Worm (Caenorhabditis elegans): ENCODE measurements around the gene slc-46A.

The slc-46A gene

DNA sequence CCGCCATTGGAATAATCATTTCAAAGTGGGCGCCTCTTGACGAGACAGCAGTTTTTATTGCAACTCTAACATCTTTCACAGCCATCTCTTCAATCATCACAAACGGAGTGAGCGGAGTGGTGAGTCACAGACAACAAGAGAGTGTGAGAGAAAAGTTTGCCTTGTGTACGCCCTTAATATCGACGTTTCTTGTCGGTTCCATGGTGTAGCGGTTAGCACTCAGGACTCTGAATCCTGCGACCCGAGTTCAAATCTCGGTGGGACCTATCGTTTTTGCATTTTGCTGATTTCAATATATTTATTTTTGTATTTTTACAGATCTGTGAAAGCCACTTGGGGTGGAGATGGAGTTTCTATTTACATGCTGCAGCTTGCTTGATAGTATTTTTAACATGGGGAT lies 15.5 kb downstream of the slc-46A start (continued):
- TF ChIP-seq nhr-12 (tag; optimal IDR thresholded peaks at IDR 0.05) (no peak), egl-27 (tag; optimal IDR thresholded peaks at IDR 0.05) (no peak), elt-3 (tag; optimal IDR thresholded peaks at IDR 0.05) (peak in 1 of 6 experiments; percentile 49), lin-14 (GFP tag; optimal IDR thresholded peaks at IDR 0.05) (peak; percentile 75), unc-98 (GFP tag; IDR thresholded peaks at IDR 0.05) (no peak)

DNA sequence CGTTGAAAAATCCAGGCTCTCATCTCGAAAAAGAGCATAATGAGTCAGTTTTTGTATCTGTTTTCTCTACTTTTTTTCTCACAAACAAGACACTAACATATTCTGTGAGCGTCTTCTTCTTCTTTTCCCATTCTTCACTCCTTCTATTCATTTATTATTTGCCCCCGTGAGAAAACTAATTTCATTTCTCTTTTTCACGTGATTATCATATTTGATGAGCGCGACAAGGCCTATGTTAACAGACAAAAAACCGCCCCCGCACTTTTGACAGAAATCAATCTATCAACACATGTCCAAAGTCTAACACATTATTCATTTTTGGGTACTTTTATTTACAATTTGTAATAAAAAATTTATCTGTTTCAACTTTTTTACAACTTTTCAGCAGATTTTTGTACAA lies 18.6 kb downstream of the slc-46A start:
- TF ChIP-seq aha-1 (tag; optimal IDR thresholded peaks at IDR 0.05) (no peak), lsy-2 (tag; optimal IDR thresholded peaks at IDR 0.05) (peak in 1 of 2 experiments; percentile 17), pqm-1 (tag; optimal IDR thresholded peaks at IDR 0.05) (no peak), unc-86 (tag; optimal IDR thresholded peaks at IDR 0.05) (peak; percentile 61), mep-1 (tag; optimal IDR thresholded peaks at IDR 0.05) (peak; percentile 5), egl-13 (tag; optimal IDR thresholded peaks at IDR 0.05) (no peak), elt-2 (tag; optimal IDR thresholded peaks at IDR 0.05) (no peak), blmp-1 (tag; optimal IDR thresholded peaks at IDR 0.05) (peak; percentile 67), nhr-85 (tag) (peak; percentile 81), elt-3 (tag; optimal IDR thresholded peaks at IDR 0.05) (peak in 1 of 6 experiments; percentile 47), nhr-20 (tag; optimal IDR thresholded peaks at IDR 0.05) (peak; percentile 22), nhr-71 (tag; optimal IDR thresholded peaks at IDR 0.05) (peak; percentile 49), hpl-2 (GFP tag; optimal IDR thresholded peaks at IDR 0.05) (no peak), efl-1 (optimal IDR thresholded peaks at IDR 0.05) (no peak), efl-1 (GFP tag; optimal IDR thresholded peaks at IDR 0.05 in 1 of 2) (peak in 1 of 2 experiments; percentile 59), ceh-8 (GFP tag; optimal IDR thresholded peaks at IDR 0.05) (no peak), mef-2 (tag; optimal IDR thresholded peaks at IDR 0.05) (no peak), lin-14 (GFP tag; optimal IDR thresholded peaks at IDR 0.05) (peak; percentile 69), dsc-1 (tag; optimal IDR thresholded peaks at IDR 0.05) (no peak), snu-23 (GFP tag; optimal IDR thresholded peaks at IDR 0.05) (peak; percentile 10), C04F5.9 (tag; optimal IDR thresholded peaks at IDR 0.05) (no peak), hlh-4 (tag; optimal IDR thresholded peaks at IDR 0.05) (no peak), lin-35 (GFP tag; optimal IDR thresholded peaks at IDR 0.05) (peak in 1 of 2 experiments; percentile 25), tbx-2 (tag; optimal IDR thresholded peaks at IDR 0.05) (no peak), ceh-63 (GFP tag; optimal IDR thresholded peaks at IDR 0.05) (no peak), hlh-17 (GFP tag; optimal IDR thresholded peaks at IDR 0.05; ENCODE audit: borderline replicate concordance) (no peak), unc-62 (GFP tag; optimal IDR thresholded peaks at IDR 0.05) (no peak), nhr-237 (tag; optimal IDR thresholded peaks at IDR 0.05) (no peak), lin-13 (GFP tag; optimal IDR thresholded peaks at IDR 0.05) (no peak), ztf-4 (tag; optimal IDR thresholded peaks at IDR 0.05) (no peak), ets-5 (GFP tag; IDR thresholded peaks at IDR 0.05) (no peak), isw-1 (GFP tag; IDR thresholded peaks at IDR 0.05) (no peak)

DNA sequence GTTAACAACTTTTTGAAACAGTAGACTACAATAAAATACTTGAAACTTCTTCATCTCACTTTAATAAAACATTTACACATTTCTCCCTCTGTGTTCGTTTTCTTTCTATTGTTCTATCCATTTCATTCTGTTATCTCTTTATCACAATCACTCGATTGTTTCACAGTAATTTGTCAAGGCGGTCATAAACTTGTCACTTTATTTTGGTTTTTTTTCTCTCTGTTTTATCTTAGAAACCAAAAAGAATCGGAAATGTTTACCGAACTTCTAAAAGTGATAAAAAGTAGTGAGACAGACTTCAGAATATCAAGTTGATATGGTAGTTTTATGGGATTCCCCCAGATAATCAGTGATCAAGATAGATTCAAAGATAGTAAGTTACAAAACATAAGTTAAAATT lies 20.2 kb downstream of the slc-46A start, which contains the start of gene Y4C6B.2:
TSS of gene Y4C6B.2 (plus strand) at position 320 of the 400 bp plus-strand sequence.
- TF ChIP-seq blmp-1 (tag; optimal IDR thresholded peaks at IDR 0.05) (peak; percentile 65), lin-14 (GFP tag; optimal IDR thresholded peaks at IDR 0.05) (peak; percentile 15), elt-2 (tag; optimal IDR thresholded peaks at IDR 0.05) (no peak), jun-1 (tag; optimal IDR thresholded peaks at IDR 0.05) (no peak), aha-1 (tag; optimal IDR thresholded peaks at IDR 0.05) (no peak), skn-1 (tag; optimal IDR thresholded peaks at IDR 0.05) (no peak), nhr-237 (tag; optimal IDR thresholded peaks at IDR 0.05) (no peak), snu-23 (GFP tag; optimal IDR thresholded peaks at IDR 0.05) (no peak), lsy-2 (tag; optimal IDR thresholded peaks at IDR 0.05) (peak in 1 of 2 experiments; percentile 21), hlh-4 (tag; optimal IDR thresholded peaks at IDR 0.05) (no peak), fkh-8 (tag; optimal IDR thresholded peaks at IDR 0.05) (no peak), nhr-85 (tag) (peak; percentile 76), lin-35 (GFP tag; optimal IDR thresholded peaks at IDR 0.05) (no peak), lin-39 (tag; optimal IDR thresholded peaks at IDR 0.05) (no peak), elt-3 (tag; optimal IDR thresholded peaks at IDR 0.05) (peak in 5 of 6 experiments; percentile 8 to 83 (median 11)), zag-1 (tag; optimal IDR thresholded peaks at IDR 0.05) (no peak)

Data from whole organism, L1 larva.